Worm (Caenorhabditis elegans) whole organism, young adult: ENCODE data around the gene znf-207.

Experiments
- B0261.1 ChIP-seq: sonication (generic microtip); optimal IDR thresholded peaks from 2 replicates; lab custom pipeline; 2016; ENCODE audit warnings: mild to moderate bottlenecking, missing genetic modification characterization, moderate library complexity, missing compliant biosample characterization
- D2030.7 ChIP-seq: fragments of 200-800 bp; sonication (Bioruptor generic); IDR thresholded peaks from 2 replicates; pipeline ENCODE4 v1.3.6; 2022; ENCODE audit warnings: missing genetic modification reagents, missing genetic modification characterization, missing compliant biosample characterization
- F10E7.11 ChIP-seq: sonication (generic microtip); optimal IDR thresholded peaks from 2 replicates; lab custom pipeline; 2017; ENCODE audit warnings: mild to moderate bottlenecking, missing genetic modification characterization, moderate library complexity, missing compliant biosample characterization
- F49E8.2 ChIP-seq: sonication (generic microtip); optimal IDR thresholded peaks from 3 replicates; lab custom pipeline; 2017; ENCODE audit warnings: missing genetic modification characterization, mild to moderate bottlenecking, missing compliant biosample characterization, antibody characterized with exemption, moderate library complexity; ENCODE audit not compliant: insufficient read depth
- Y95B8A.8 ChIP-seq: fragments of 200-800 bp; sonication (Bioruptor generic); IDR thresholded peaks from 2 replicates; pipeline ENCODE4 v1.3.6; 2022; ENCODE audit warnings: missing genetic modification reagents, missing genetic modification characterization, missing compliant biosample characterization
- ZK185.1 ChIP-seq: sonication (generic microtip); optimal IDR thresholded peaks from 2 replicates; lab custom pipeline; 2016; ENCODE audit warnings: mild to moderate bottlenecking, missing genetic modification characterization, missing compliant biosample characterization; ENCODE audit not compliant: poor library complexity, severe bottlenecking
- ama-1 ChIP-seq, 3 experiments: fragments of 150-350 bp in 1 of 3; sonication (generic microtip) in 2 of 3; optimal IDR thresholded peaks; 2 replicates each; lab custom pipeline; 2014 to 2018; ENCODE audit warnings: missing biosample characterization in 2 of 3, missing genetic modification characterization in 2 of 3, missing genetic modification reagents in 2 of 3
- ccch-3 ChIP-seq: fragments of 200-800 bp; sonication (Bioruptor generic); optimal IDR thresholded peaks from 2 replicates; lab custom pipeline; 2018; ENCODE audit warnings: mild to moderate bottlenecking, missing genetic modification characterization, missing compliant biosample characterization
- cebp-1 ChIP-seq, 2 experiments: fragments of 200-800 bp in 1 of 2; sonication (Bioruptor generic) in 1 of 2; sonication (generic microtip) in 1 of 2; IDR thresholded peaks in 1 of 2; optimal IDR thresholded peaks in 1 of 2; 2 replicates each; pipeline versions ENCODE4 v1.3.6 to Lab custom; 2017 to 2022; ENCODE audit warnings: missing compliant biosample characterization in 2 of 2, missing genetic modification characterization in 2 of 2, mild to moderate bottlenecking in 1 of 2, missing genetic modification reagents in 1 of 2, moderate library complexity in 1 of 2
- cebp-2 ChIP-seq: fragments of 200-800 bp; sonication (Bioruptor generic); IDR thresholded peaks from 2 replicates; pipeline ENCODE4 v1.3.6; 2022; ENCODE audit warnings: missing genetic modification characterization, missing compliant biosample characterization
- ceh-100 ChIP-seq: fragments of 200-800 bp; sonication (Bioruptor generic); IDR thresholded peaks from 2 replicates; pipeline ENCODE4 v1.3.6; 2022; ENCODE audit warnings: missing genetic modification reagents, missing genetic modification characterization, missing compliant biosample characterization
- ceh-27 ChIP-seq: fragments of 200-800 bp; sonication (Bioruptor generic); optimal IDR thresholded peaks from 2 replicates; lab custom pipeline; 2018; ENCODE audit warnings: mild to moderate bottlenecking, missing genetic modification characterization, moderate library complexity, missing compliant biosample characterization
- ceh-40 ChIP-seq: fragments of 200-800 bp; sonication (Bioruptor generic); IDR thresholded peaks from 2 replicates; pipeline ENCODE4 v1.3.6; 2022; ENCODE audit warnings: missing genetic modification characterization, missing compliant biosample characterization
- ceh-91 ChIP-seq: fragments of 200-800 bp; sonication (Bioruptor generic); IDR thresholded peaks from 2 replicates; pipeline ENCODE4 v1.3.6; 2022; ENCODE audit warnings: missing genetic modification reagents, missing genetic modification characterization, missing compliant biosample characterization
- chd-7 ChIP-seq: sonication (generic microtip); optimal IDR thresholded peaks from 2 replicates; lab custom pipeline; 2016; ENCODE audit warnings: mild to moderate bottlenecking, missing genetic modification characterization, moderate library complexity, missing compliant biosample characterization
- die-1 ChIP-seq: sonication (generic microtip); optimal IDR thresholded peaks from 2 replicates; lab custom pipeline; 2016; ENCODE audit warnings: missing genotype, mild to moderate bottlenecking, missing genetic modification characterization, missing compliant biosample characterization
- dox-1 ChIP-seq: fragments of 200-800 bp; sonication (Bioruptor generic); IDR thresholded peaks from 2 replicates; pipeline ENCODE4 v1.3.6; 2022; ENCODE audit warnings: missing genetic modification reagents, missing genetic modification characterization, missing compliant biosample characterization
- dpff-1 ChIP-seq: sonication (generic microtip); optimal IDR thresholded peaks from 2 replicates; lab custom pipeline; 2017; ENCODE audit warnings: mild to moderate bottlenecking, missing genetic modification characterization, missing compliant biosample characterization
- egl-18 ChIP-seq: fragments of 200-800 bp; sonication (Bioruptor generic); IDR thresholded peaks from 2 replicates; pipeline ENCODE4 v1.3.6; 2022; ENCODE audit warnings: missing genetic modification reagents, missing genetic modification characterization, missing compliant biosample characterization
- ets-4 ChIP-seq: fragments of 200-800 bp; sonication (Bioruptor generic); optimal IDR thresholded peaks from 2 replicates; lab custom pipeline; 2018; ENCODE audit warnings: mild to moderate bottlenecking, missing genetic modification characterization, missing compliant biosample characterization
- hlh-26 ChIP-seq: fragments of 200-800 bp; sonication (Bioruptor generic); conservative IDR thresholded peaks from 2 replicates; pipeline ENCODE4 v1.3.6; 2022; ENCODE audit warnings: missing genetic modification reagents, missing genetic modification characterization, missing compliant biosample characterization
- hmg-1.2 ChIP-seq: fragments of 200-800 bp; sonication (Bioruptor generic); IDR thresholded peaks from 2 replicates; pipeline ENCODE4 v1.3.6; 2022; ENCODE audit warnings: missing genetic modification reagents, missing genetic modification characterization, missing compliant biosample characterization
- hrde-1 ChIP-seq: sonication (generic microtip); optimal IDR thresholded peaks from 2 replicates; lab custom pipeline; 2016; ENCODE audit warnings: missing genetic modification characterization, mild to moderate bottlenecking, missing compliant biosample characterization, moderate library complexity, missing genotype, missing genetic modification reagents, borderline replicate concordance
- let-526 ChIP-seq: fragments of 200-800 bp; sonication (Bioruptor generic); IDR thresholded peaks from 2 replicates; pipeline ENCODE4 v1.3.6; 2022; ENCODE audit warnings: missing genetic modification reagents, missing genetic modification characterization, missing compliant biosample characterization
- lin-26 ChIP-seq: fragments of 200-800 bp; sonication (Bioruptor generic); IDR thresholded peaks from 2 replicates; pipeline ENCODE4 v1.3.6; 2022; ENCODE audit warnings: missing genetic modification reagents, missing genetic modification characterization, missing compliant biosample characterization
- lin-54 ChIP-seq: fragments of 200-800 bp; sonication (Bioruptor generic); optimal IDR thresholded peaks from 2 replicates; lab custom pipeline; 2018; ENCODE audit warnings: mild to moderate bottlenecking, missing genetic modification characterization, missing compliant biosample characterization
- lir-1 ChIP-seq: fragments of 200-800 bp; sonication (Bioruptor generic); conservative IDR thresholded peaks from 2 replicates; pipeline ENCODE4 v1.3.6; 2022; ENCODE audit warnings: missing genetic modification reagents, missing genetic modification characterization, missing compliant biosample characterization
- madf-3 ChIP-seq: fragments of 200-800 bp; sonication (Bioruptor generic); IDR thresholded peaks from 2 replicates; pipeline ENCODE4 v1.3.6; 2022; ENCODE audit warnings: missing genetic modification reagents, missing genetic modification characterization, missing compliant biosample characterization
- mcd-1 ChIP-seq: fragments of 200-800 bp; sonication (Bioruptor generic); IDR thresholded peaks from 2 replicates; pipeline ENCODE4 v1.3.6; 2022; ENCODE audit warnings: missing genetic modification reagents, missing genetic modification characterization, missing compliant biosample characterization
- nhr-120 ChIP-seq: fragments of 200-800 bp; sonication (Bioruptor generic); IDR thresholded peaks from 2 replicates; pipeline ENCODE4 v1.3.6; 2022; ENCODE audit warnings: missing genetic modification characterization, missing compliant biosample characterization
- nhr-90 ChIP-seq: sonication (generic microtip); optimal IDR thresholded peaks from 2 replicates; lab custom pipeline; 2016; ENCODE audit warnings: missing genotype, mild to moderate bottlenecking, missing genetic modification characterization, missing compliant biosample characterization
- rcor-1 ChIP-seq: fragments of 200-800 bp; sonication (Bioruptor generic); IDR thresholded peaks from 2 replicates; pipeline ENCODE4 v1.3.6; 2022; ENCODE audit warnings: missing genetic modification reagents, missing genetic modification characterization, missing compliant biosample characterization
- tlf-1 ChIP-seq: fragments of 200-800 bp; sonication (Bioruptor generic); optimal IDR thresholded peaks from 2 replicates; lab custom pipeline; 2018; ENCODE audit warnings: mild to moderate bottlenecking, missing genetic modification characterization, missing compliant biosample characterization
- zim-3 ChIP-seq: sonication (generic microtip); optimal IDR thresholded peaks from 2 replicates; lab custom pipeline; 2017; ENCODE audit warnings: mild to moderate bottlenecking, missing genetic modification characterization, moderate library complexity, missing compliant biosample characterization
- ztf-22 ChIP-seq: fragments of 200-800 bp; sonication (Bioruptor generic); optimal IDR thresholded peaks from 2 replicates; lab custom pipeline; 2018; ENCODE audit warnings: mild to moderate bottlenecking, missing genetic modification characterization, moderate library complexity, missing compliant biosample characterization
- ztf-28 ChIP-seq: fragments of 200-800 bp; sonication (Bioruptor generic); IDR thresholded peaks from 2 replicates; pipeline ENCODE4 v1.3.6; 2022; ENCODE audit warnings: missing genetic modification reagents, missing genetic modification characterization, missing compliant biosample characterization

znf-207 gene

ce11 chrIV:11271262-11271661, 39.5 kb upstream of the znf-207 start, which contains the start of gene nhr-7:
TSS of gene nhr-7 (minus strand) at chrIV:11271362.
- TF ChIP-seq dox-1 (GFP tag; lab: Robert Waterston, UW) (no peak), F10E7.11 (tag; lab: Kevin White, UChicago) (no peak), let-526 (GFP tag; lab: Robert Waterston, UW) (no peak), zim-3 (tag; lab: Kevin White, UChicago) (no peak), ceh-91 (no peak), ccch-3 (GFP tag; lab: Kevin White, UChicago) (no peak), F49E8.2 (tag; lab: Kevin White, UChicago) (no peak), ets-4 (no peak), ceh-40 (GFP tag; lab: Robert Waterston, UW) (no peak), cebp-1 (GFP tag; IDR thresholded peaks at IDR 0.05; lab: Robert Waterston, UW) (no peak), cebp-1 (tag; optimal IDR thresholded peaks at IDR 0.05; lab: Kevin White, UChicago) (no peak), ztf-22 (GFP tag; lab: Kevin White, UChicago) (no peak), ceh-27 (no peak), madf-3 (no peak), die-1 (tag; lab: Kevin White, UChicago) (no peak), nhr-90 (no peak), cebp-2 (GFP tag; lab: Robert Waterston, UW) (no peak), lir-1 (GFP tag; lab: Robert Waterston, UW) (no peak)

DNA sequence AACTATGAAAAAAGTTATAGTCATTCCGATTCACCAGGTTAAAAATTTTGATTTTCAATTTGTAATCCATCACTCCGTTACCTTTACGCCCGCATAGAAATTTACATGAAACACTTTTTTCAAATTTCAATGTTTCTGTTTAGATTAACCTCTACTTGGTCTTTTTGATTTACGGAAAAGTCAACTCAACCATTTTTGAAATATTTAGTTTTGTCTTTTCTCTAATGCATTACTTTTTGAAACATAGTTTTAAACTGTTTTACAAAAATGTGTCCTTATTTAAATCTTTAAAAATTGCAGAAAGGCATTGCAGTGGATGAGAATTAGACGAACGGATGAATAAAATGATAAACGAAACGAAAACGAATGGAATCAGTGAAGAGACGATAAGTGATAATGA, 37.6 kb upstream of the znf-207 start, which contains the start of gene gtl-2:
Gene gtl-2, plus strand, starts transcription at position 301 of the 400 bp plus-strand sequence.
- TF ChIP-seq ceh-91 (no peak), ZK185.1 (tag; lab: Kevin White, UChicago) (no peak), hlh-26 (no peak)
- TF ChIP-seq, all 124 proteins: peak for 0

- TF ChIP-seq lin-26 (GFP tag; lab: Robert Waterston, UW) (no peak), ztf-28 (GFP tag; lab: Robert Waterston, UW) (no peak), B0261.1 (tag; lab: Kevin White, UChicago) (no peak), chd-7 (tag; lab: Kevin White, UChicago) (no peak), ZK185.1 (tag; lab: Kevin White, UChicago) (no peak), D2030.7 (no peak), nhr-120 (GFP tag; lab: Robert Waterston, UW) (no peak), egl-18 (GFP tag; lab: Robert Waterston, UW) (no peak), hmg-1.2 (GFP tag; lab: Robert Waterston, UW) (no peak), ceh-100 (GFP tag; lab: Robert Waterston, UW) (no peak), mcd-1 (no peak), lin-54 (no peak), Y95B8A.8 (no peak), rcor-1 (GFP tag; lab: Robert Waterston, UW) (no peak), ama-1 (optimal IDR thresholded peaks at IDR 0.05; lab: Kevin White, UChicago) (no peak), ama-1 (GFP tag; optimal IDR thresholded peaks at IDR 0.05; lab: Kevin White, UChicago) (no peak), dpff-1 (tag; lab: Kevin White, UChicago) (no peak), ceh-40 (GFP tag; lab: Robert Waterston, UW) (no peak), tlf-1 (GFP tag; lab: Kevin White, UChicago) (no peak), die-1 (tag; lab: Kevin White, UChicago) (no peak), hrde-1 (tag; lab: Kevin White, UChicago) (no peak)
Measured at ce11 chrIV:11276026-11276425, 34.7 kb upstream of the znf-207 start.
